Worm (Caenorhabditis elegans) whole organism, L3 larva: ENCODE measurements around the gene M28.4.

Experiments used
- ZK546.5 ChIP-seq: sonication (generic microtip); optimal IDR thresholded peaks from 2 replicates; lab custom pipeline; 2017; ENCODE audit warnings: missing biosample characterization, missing genetic modification characterization
- aly-2 ChIP-seq: fragments of 150-350 bp; optimal IDR thresholded peaks from 2 replicates; lab custom pipeline; 2014; ENCODE audit warnings: missing biosample characterization, missing genetic modification characterization
- ama-1 ChIP-seq: fragments of 150-350 bp; optimal IDR thresholded peaks from 2 replicates; lab custom pipeline; 2018
- ceh-16 ChIP-seq: sonication (generic microtip); optimal IDR thresholded peaks from 2 replicates; lab custom pipeline; 2017; ENCODE audit warnings: missing biosample characterization, missing genetic modification characterization
- ceh-82 ChIP-seq: fragments of 150-350 bp; optimal IDR thresholded peaks from 2 replicates; lab custom pipeline; 2014; ENCODE audit warnings: missing biosample characterization, missing genetic modification characterization
- ceh-9 ChIP-seq: sonication (generic microtip); optimal IDR thresholded peaks from 2 replicates; lab custom pipeline; 2018; ENCODE audit warnings: missing biosample characterization, missing genetic modification characterization
- daf-12 ChIP-seq: fragments of 150-350 bp; optimal IDR thresholded peaks from 2 replicates; lab custom pipeline; 2014; ENCODE audit warnings: missing biosample characterization, missing genetic modification reagents, missing genetic modification characterization
- egl-27 ChIP-seq: sonication (generic microtip); optimal IDR thresholded peaks from 4 replicates; lab custom pipeline; 2017; ENCODE audit warnings: missing biosample characterization, missing genetic modification reagents, missing genetic modification characterization
- elt-1 ChIP-seq: fragments of 150-350 bp; optimal IDR thresholded peaks from 2 replicates; lab custom pipeline; 2014; ENCODE audit warnings: missing biosample characterization, missing genetic modification characterization
- elt-2 ChIP-seq: sonication (generic microtip); optimal IDR thresholded peaks from 2 replicates; lab custom pipeline; 2016; ENCODE audit warnings: missing genetic modification reagents, mild to moderate bottlenecking, missing genetic modification characterization, missing compliant biosample characterization
- eor-1 ChIP-seq, 2 experiments: fragments of 150-350 bp; optimal IDR thresholded peaks; 2 replicates each; lab custom pipeline; 2014 to 2018; ENCODE audit warnings: missing biosample characterization in 2 of 2, missing genetic modification characterization in 2 of 2
- fkh-10 ChIP-seq: sonication (generic microtip); optimal IDR thresholded peaks from 2 replicates; lab custom pipeline; 2017; ENCODE audit warnings: missing biosample characterization, missing genetic modification reagents, missing genetic modification characterization
- fkh-2 ChIP-seq: fragments of 150-350 bp; optimal IDR thresholded peaks from 2 replicates; lab custom pipeline; 2014; ENCODE audit warnings: missing biosample characterization, missing genetic modification reagents, missing genetic modification characterization
- fos-1 ChIP-seq: fragments of 150-350 bp; optimal IDR thresholded peaks from 2 replicates; lab custom pipeline; 2014; ENCODE audit warnings: missing biosample characterization, missing genetic modification characterization
- jun-1 ChIP-seq: fragments of 150-350 bp; optimal IDR thresholded peaks from 2 replicates; lab custom pipeline; 2014; ENCODE audit warnings: missing biosample characterization, missing genetic modification reagents, missing genetic modification characterization
- lin-15B ChIP-seq: fragments of 150-350 bp; optimal IDR thresholded peaks from 2 replicates; lab custom pipeline; 2014; ENCODE audit warnings: missing biosample characterization, missing genetic modification characterization
- lsy-12 ChIP-seq: sonication (generic microtip); optimal IDR thresholded peaks from 2 replicates; lab custom pipeline; 2016; ENCODE audit warnings: mild to moderate bottlenecking, missing genetic modification characterization, missing compliant biosample characterization
- mml-1 ChIP-seq: fragments of 150-350 bp; sonication (generic microtip); optimal IDR thresholded peaks from 3 replicates; lab custom pipeline; 2014; ENCODE audit warnings: missing biosample characterization, missing genetic modification characterization
- nfya-1 ChIP-seq: sonication (generic microtip); optimal IDR thresholded peaks from 2 replicates; lab custom pipeline; 2017; ENCODE audit warnings: missing genetic modification characterization, mild to moderate bottlenecking, missing compliant biosample characterization, antibody characterized with exemption, moderate library complexity; ENCODE audit not compliant: insufficient read depth
- nhr-11 ChIP-seq: fragments of 150-350 bp; optimal IDR thresholded peaks from 2 replicates; lab custom pipeline; 2014; ENCODE audit warnings: missing biosample characterization, missing genetic modification characterization
- nhr-23 ChIP-seq: fragments of 150-350 bp; optimal IDR thresholded peaks from 2 replicates; lab custom pipeline; 2014; ENCODE audit warnings: missing biosample characterization, missing genetic modification reagents, missing genetic modification characterization
- nhr-237 ChIP-seq: fragments of 150-350 bp; optimal IDR thresholded peaks from 2 replicates; lab custom pipeline; 2014; ENCODE audit warnings: missing biosample characterization, missing genetic modification characterization
- nhr-25 ChIP-seq: sonication (generic microtip); optimal IDR thresholded peaks from 2 replicates; lab custom pipeline; 2017; ENCODE audit warnings: missing biosample characterization, missing genetic modification characterization
- nhr-43 ChIP-seq: sonication (generic microtip); optimal IDR thresholded peaks from 2 replicates; lab custom pipeline; 2016; ENCODE audit warnings: mild to moderate bottlenecking, missing genetic modification characterization, missing compliant biosample characterization; ENCODE audit not compliant: poor library complexity, severe bottlenecking
- nhr-67 ChIP-seq: fragments of 150-350 bp; optimal IDR thresholded peaks from 2 replicates; lab custom pipeline; 2014; ENCODE audit warnings: missing biosample characterization, missing genetic modification characterization
- nhr-76 ChIP-seq: fragments of 150-350 bp; sonication (generic microtip); optimal IDR thresholded peaks from 5 replicates; lab custom pipeline; 2014; ENCODE audit warnings: missing biosample characterization, missing genetic modification characterization
- nhr-77 ChIP-seq: fragments of 150-350 bp; optimal IDR thresholded peaks from 2 replicates; lab custom pipeline; 2014; ENCODE audit warnings: missing biosample characterization, missing genetic modification characterization
- pha-4 ChIP-seq: fragments of 150-350 bp; optimal IDR thresholded peaks from 2 replicates; lab custom pipeline; 2014; ENCODE audit warnings: missing biosample characterization, missing genetic modification reagents, missing genetic modification characterization
- pqm-1 ChIP-seq: fragments of 150-350 bp; optimal IDR thresholded peaks from 2 replicates; lab custom pipeline; 2017; ENCODE audit warnings: missing biosample characterization, missing genetic modification characterization, inconsistent platforms
- sea-2 ChIP-seq: fragments of 150-350 bp; sonication (generic microtip); optimal IDR thresholded peaks from 4 replicates; lab custom pipeline; 2014; ENCODE audit warnings: missing biosample characterization, missing genetic modification reagents, missing genetic modification characterization
- skn-1 ChIP-seq: fragments of 150-350 bp; optimal IDR thresholded peaks from 2 replicates; lab custom pipeline; 2014; ENCODE audit warnings: missing biosample characterization, missing genetic modification characterization
- tbx-2 ChIP-seq: sonication (generic microtip); optimal IDR thresholded peaks from 2 replicates; lab custom pipeline; 2016; ENCODE audit warnings: mild to moderate bottlenecking, missing genetic modification characterization, missing compliant biosample characterization
- unc-39 ChIP-seq: sonication (generic microtip); optimal IDR thresholded peaks from 4 replicates; lab custom pipeline; 2017; ENCODE audit warnings: missing biosample characterization, missing genetic modification characterization
- unc-62 ChIP-seq: fragments of 150-350 bp; sonication (generic microtip); optimal IDR thresholded peaks from 4 replicates; lab custom pipeline; 2014; ENCODE audit warnings: missing biosample characterization, missing genetic modification reagents, missing genetic modification characterization
- ztf-11 ChIP-seq: fragments of 150-350 bp; optimal IDR thresholded peaks from 2 replicates; lab custom pipeline; 2014; ENCODE audit warnings: missing biosample characterization, missing genetic modification characterization
- ztf-4 ChIP-seq: fragments of 150-350 bp; optimal IDR thresholded peaks from 2 replicates; lab custom pipeline; 2014; ENCODE audit warnings: missing biosample characterization, missing genetic modification characterization

Gene M28.4

ce11 chrII:10608821-10609220 lies 34.7 kb upstream of the M28.4 start:
- no peak for TF ChIP-seq daf-12 (tag; lab: Kevin White, UChicago)
- TF ChIP-seq nhr-25, result no peak
- TF ChIP-seq ztf-11 (tag; lab: Kevin White, UChicago), result no peak
- TF ChIP-seq ZK546.5 (tag; lab: Kevin White, UChicago), result no peak
- no peak for TF ChIP-seq unc-39 (tag; lab: Kevin White, UChicago)
- no peak for TF ChIP-seq jun-1 (tag; lab: Kevin White, UChicago)

ce11 chrII:10612743-10613142 lies 30.8 kb upstream of the M28.4 start, which contains the start of gene C14A4.12:
C14A4.12 (plus strand) TSS chrII:10613043.
- no peak for TF ChIP-seq nhr-76
- peak; percentile 90 for TF ChIP-seq pha-4 (tag; lab: Kevin White, UChicago)
- TF ChIP-seq, all 47 proteins: peak for 1

ce11 chrII:10618157-10618556 lies 25.3 kb upstream of the M28.4 start, which contains the start of gene C14A4.13:
C14A4.13 (plus strand) TSS chrII:10618457.
- TF ChIP-seq nhr-237 (tag; lab: Kevin White, UChicago), result no peak
- TF ChIP-seq sea-2 (GFP tag; lab: Kevin White, UChicago), result no peak
- TF ChIP-seq unc-39 (tag; lab: Kevin White, UChicago), result no peak
- no peak for TF ChIP-seq fkh-10 (GFP tag; lab: Kevin White, UChicago)
- no peak for TF ChIP-seq nhr-25
- TF ChIP-seq pqm-1 (tag; lab: Kevin White, UChicago), result no peak
- TF ChIP-seq egl-27 (tag; lab: Kevin White, UChicago), result no peak
- no peak for TF ChIP-seq unc-62 (GFP tag; lab: Kevin White, UChicago)
- no peak for TF ChIP-seq nhr-23 (tag; lab: Kevin White, UChicago)

- TF ChIP-seq ceh-82, result no peak
- no peak for TF ChIP-seq aly-2 (tag; lab: Kevin White, UChicago)
- TF ChIP-seq jun-1 (tag; lab: Kevin White, UChicago), result no peak
- no peak for TF ChIP-seq daf-12 (tag; lab: Kevin White, UChicago)
- TF ChIP-seq fkh-2 (tag; lab: Kevin White, UChicago), result no peak
- TF ChIP-seq nhr-67 (tag; lab: Kevin White, UChicago), result no peak
- no peak for TF ChIP-seq elt-1 (tag; lab: Kevin White, UChicago)
- no peak for TF ChIP-seq tbx-2
- no peak for TF ChIP-seq fos-1 (tag; lab: Kevin White, UChicago)
- no peak for TF ChIP-seq ztf-4 (tag; lab: Kevin White, UChicago)
- no peak for TF ChIP-seq ama-1 (lab: Kevin White, UChicago)
- no peak for TF ChIP-seq nhr-237 (tag; lab: Kevin White, UChicago)
- no peak for TF ChIP-seq ztf-11 (tag; lab: Kevin White, UChicago)
- TF ChIP-seq nfya-1 (tag; lab: Kevin White, UChicago), result no peak
- no peak for TF ChIP-seq lin-15B (tag; lab: Kevin White, UChicago)
- no peak for TF ChIP-seq nhr-77 (tag; lab: Kevin White, UChicago)
- TF ChIP-seq eor-1 (tag; optimal IDR thresholded peaks at IDR 0.05; lab: Kevin White, UChicago), result no peak
These were observed 21.5 kb upstream of the M28.4 start, which contains the start of gene cutl-9 for ce11 chrII:10621965-10622364. cutl-9 (plus strand) TSS chrII:10622265.

ce11 chrII:10627086-10627485 lies 16.4 kb upstream of the M28.4 start:
- no peak for TF ChIP-seq lsy-12 (tag; lab: Kevin White, UChicago)
- TF ChIP-seq fos-1 (tag; lab: Kevin White, UChicago), result no peak
- peak; percentile 84 for TF ChIP-seq elt-2 (tag; lab: Kevin White, UChicago)
- peak; percentile 38 for TF ChIP-seq jun-1 (tag; lab: Kevin White, UChicago)
- TF ChIP-seq pqm-1 (tag; lab: Kevin White, UChicago), result peak; percentile 38
- TF ChIP-seq daf-12 (tag; lab: Kevin White, UChicago), result no peak
- TF ChIP-seq ceh-16, result no peak
- no peak for TF ChIP-seq nhr-11 (tag; lab: Kevin White, UChicago)
- TF ChIP-seq nhr-237 (tag; lab: Kevin White, UChicago), result no peak

- no peak for TF ChIP-seq fos-1 (tag; lab: Kevin White, UChicago)
- no peak for TF ChIP-seq nhr-11 (tag; lab: Kevin White, UChicago)
- no peak for TF ChIP-seq nhr-25
- no peak for TF ChIP-seq ceh-9 (tag; lab: Kevin White, UChicago)
- TF ChIP-seq ama-1 (lab: Kevin White, UChicago), result no peak
- no peak for TF ChIP-seq mml-1 (tag; lab: Kevin White, UChicago)
- TF ChIP-seq ZK546.5 (tag; lab: Kevin White, UChicago), result no peak
- no peak for TF ChIP-seq nhr-77 (tag; lab: Kevin White, UChicago)
- no peak for TF ChIP-seq nhr-76
- no peak for TF ChIP-seq skn-1
- no peak for TF ChIP-seq nhr-23 (tag; lab: Kevin White, UChicago)
- no peak for TF ChIP-seq eor-1 (tag; optimal IDR thresholded peaks at IDR 0.05; lab: Kevin White, UChicago)
- no peak for TF ChIP-seq tbx-2
- no peak for TF ChIP-seq daf-12 (tag; lab: Kevin White, UChicago)
- no peak for TF ChIP-seq unc-39 (tag; lab: Kevin White, UChicago)
- no peak for TF ChIP-seq nhr-43 (tag; lab: Kevin White, UChicago)
- TF ChIP-seq sea-2 (GFP tag; lab: Kevin White, UChicago), result no peak
- no peak for TF ChIP-seq lin-15B (tag; lab: Kevin White, UChicago)
- no peak for TF ChIP-seq ztf-11 (tag; lab: Kevin White, UChicago)
These were observed 15.5 kb upstream of the M28.4 start, which contains the start of gene M28.8 for ce11 chrII:10627963-10628362. M28.8 (plus strand) TSS chrII:10628263.
